Worm (Caenorhabditis elegans): ENCODE results near the gene crn-2.

- no peak for TF ChIP-seq lsy-2 (tag; optimal IDR thresholded peaks at IDR 0.05)
- TF ChIP-seq mep-1 (tag; optimal IDR thresholded peaks at IDR 0.05) = no peak
- no peak for TF ChIP-seq nhr-11 (tag; optimal IDR thresholded peaks at IDR 0.05)
- no peak for TF ChIP-seq tag-97 (GFP tag; IDR thresholded peaks at IDR 0.05)
Observed at ce11 chrV:5584833-5585232, 9.6 kb upstream of the crn-2 start, which contains the start of gene CD4.11.
